Fruit fly (Drosophila melanogaster) whole organism, embryonic: ENCODE measurements around the gene Syx18.
A peak's percentile ranks its signal among the peaks of the same experiment; 100 is the strongest.

Source experiments
- ATbp ChIP-seq: fragments of 200-800 bp; sonication (Bioruptor generic); optimal IDR thresholded peaks from 2 replicates; lab custom pipeline; 2017; ENCODE audit warnings: missing biosample characterization, mild to moderate bottlenecking, missing genetic modification characterization, missing genetic modification reagents
- Ada2b ChIP-seq: fragments of 200-800 bp; sonication (Bioruptor generic); IDR thresholded peaks from 2 replicates; pipeline ENCODE4 v1.3.6; 2022; ENCODE audit warnings: missing biosample characterization, missing genetic modification characterization
- CG10431 ChIP-seq: fragments of 200-800 bp; sonication (Bioruptor generic); optimal IDR thresholded peaks from 3 replicates; lab custom pipeline; 2018; ENCODE audit warnings: missing biosample characterization, mild to moderate bottlenecking, missing genetic modification characterization
- CG11398 ChIP-seq: fragments of 200-800 bp; sonication (Bioruptor generic); optimal IDR thresholded peaks from 2 replicates; lab custom pipeline; 2016; ENCODE audit warnings: missing biosample characterization, missing genetic modification characterization
- CG12659 ChIP-seq: fragments of 200-800 bp; sonication (Bioruptor generic); optimal IDR thresholded peaks from 3 replicates; lab custom pipeline; 2017; ENCODE audit warnings: mild to moderate bottlenecking, missing biosample characterization, missing genetic modification reagents, missing genetic modification characterization
- CG12744 ChIP-seq: fragments of 200-800 bp; sonication (Bioruptor generic); optimal IDR thresholded peaks from 2 replicates; lab custom pipeline; 2016; ENCODE audit warnings: missing biosample characterization, missing genetic modification characterization
- CG12769 ChIP-seq: fragments of 200-800 bp; sonication (Bioruptor generic); optimal IDR thresholded peaks from 2 replicates; lab custom pipeline; 2019; ENCODE audit warnings: missing biosample characterization, mild to moderate bottlenecking, missing genetic modification characterization, moderate library complexity
- CG13894 ChIP-seq: fragments of 200-800 bp; sonication (Bioruptor generic); optimal IDR thresholded peaks from 3 replicates; lab custom pipeline; 2018; ENCODE audit warnings: missing biosample characterization, mild to moderate bottlenecking, missing genetic modification characterization, moderate library complexity
- CG14014 ChIP-seq: fragments of 200-800 bp; sonication (Bioruptor generic); IDR thresholded peaks from 2 replicates; pipeline ENCODE4 v1.3.6; 2022; ENCODE audit warnings: missing biosample characterization, missing genetic modification characterization
- CG15514 ChIP-seq: fragments of 200-800 bp; sonication (Bioruptor generic); optimal IDR thresholded peaks from 3 replicates; lab custom pipeline; 2017; ENCODE audit warnings: missing biosample characterization, missing genetic modification characterization, mild to moderate bottlenecking, moderate library complexity, missing genetic modification reagents
- CG15601 ChIP-seq: fragments of 200-800 bp; sonication (Bioruptor generic); optimal IDR thresholded peaks from 3 replicates; lab custom pipeline; 2019; ENCODE audit warnings: missing biosample characterization, mild to moderate bottlenecking, missing genetic modification characterization, moderate library complexity
- CG15696 ChIP-seq: fragments of 200-800 bp; sonication (Bioruptor generic); optimal IDR thresholded peaks from 2 replicates; lab custom pipeline; 2019; ENCODE audit warnings: missing biosample characterization, mild to moderate bottlenecking, missing genetic modification characterization, moderate library complexity
- CG17361 ChIP-seq: fragments of 200-800 bp; sonication (Bioruptor generic); IDR thresholded peaks from 3 replicates; pipeline ENCODE4 v1.3.6; 2022; ENCODE audit warnings: missing biosample characterization, missing genetic modification characterization
- CG30403 ChIP-seq: fragments of 200-800 bp; sonication (Bioruptor generic); optimal IDR thresholded peaks from 3 replicates; lab custom pipeline; 2016; ENCODE audit warnings: missing biosample characterization, missing genetic modification characterization
- CG3407 ChIP-seq: fragments of 200-800 bp; sonication (Bioruptor generic); optimal IDR thresholded peaks from 2 replicates; lab custom pipeline; 2018; ENCODE audit warnings: missing biosample characterization, mild to moderate bottlenecking, missing genetic modification characterization
- CG4328 ChIP-seq: fragments of 200-800 bp; sonication (Bioruptor generic); optimal IDR thresholded peaks from 3 replicates; lab custom pipeline; 2017; ENCODE audit warnings: missing biosample characterization, missing genetic modification reagents, missing genetic modification characterization
- CG4730 ChIP-seq: fragments of 200-800 bp; sonication (Bioruptor generic); IDR thresholded peaks from 2 replicates; pipeline ENCODE4 v1.3.6; 2022; ENCODE audit warnings: missing biosample characterization, missing genetic modification characterization
- CG4820 ChIP-seq: fragments of 200-800 bp; sonication (Bioruptor generic); optimal IDR thresholded peaks from 3 replicates; lab custom pipeline; 2016; ENCODE audit warnings: missing biosample characterization, missing genetic modification characterization
- CG5245 ChIP-seq: fragments of 200-800 bp; sonication (Bioruptor generic); optimal IDR thresholded peaks from 3 replicates; lab custom pipeline; 2016; ENCODE audit warnings: missing biosample characterization, missing genetic modification characterization
- CHES-1-like ChIP-seq: fragments of 200-800 bp; sonication (Bioruptor generic); optimal IDR thresholded peaks from 2 replicates; lab custom pipeline; 2016; ENCODE audit warnings: missing biosample characterization, missing genetic modification characterization
- Dip3 ChIP-seq: fragments of 200-800 bp; sonication (Bioruptor generic); optimal IDR thresholded peaks from 3 replicates; lab custom pipeline; 2016; ENCODE audit warnings: missing biosample characterization, missing genetic modification characterization
- Dp ChIP-seq: fragments of 200-800 bp; sonication (Bioruptor generic); optimal IDR thresholded peaks from 2 replicates; lab custom pipeline; 2018; ENCODE audit warnings: missing biosample characterization, mild to moderate bottlenecking, missing genetic modification characterization, moderate library complexity
- Eip74EF ChIP-seq, 2 experiments: fragments of 200-800 bp in 1 of 2; fragments of >200 bp in 1 of 2; sonication (Bioruptor generic) in 1 of 2; optimal IDR thresholded peaks; 2 replicates each; lab custom pipeline; 2017 to 2019; ENCODE audit warnings: missing biosample characterization in 2 of 2, missing genetic modification characterization in 2 of 2, mild to moderate bottlenecking in 1 of 2, moderate library complexity in 1 of 2
- Ets97D ChIP-seq: fragments of 200-800 bp; sonication (Bioruptor generic); optimal IDR thresholded peaks from 3 replicates; lab custom pipeline; 2016; ENCODE audit warnings: missing biosample characterization, missing genetic modification characterization
- HmgD ChIP-seq: fragments of 200-800 bp; sonication (Bioruptor generic); optimal IDR thresholded peaks from 3 replicates; lab custom pipeline; 2016; ENCODE audit warnings: missing biosample characterization, missing genetic modification characterization
- HmgZ ChIP-seq: fragments of 200-800 bp; sonication (Bioruptor generic); optimal IDR thresholded peaks from 2 replicates; lab custom pipeline; 2018; ENCODE audit warnings: missing biosample characterization, mild to moderate bottlenecking, missing genetic modification characterization
- Lpt ChIP-seq: fragments of >200 bp; optimal IDR thresholded peaks from 2 replicates; lab custom pipeline; 2018; ENCODE audit warnings: missing biosample characterization, missing genetic modification characterization
- Max ChIP-seq: fragments of 200-800 bp; sonication (Bioruptor generic); optimal IDR thresholded peaks from 2 replicates; lab custom pipeline; 2016; ENCODE audit warnings: missing biosample characterization, mild to moderate bottlenecking, missing genetic modification characterization
- NC2β ChIP-seq: fragments of 200-800 bp; sonication (Bioruptor generic); optimal IDR thresholded peaks from 2 replicates; lab custom pipeline; 2016; ENCODE audit warnings: missing biosample characterization, missing genetic modification characterization
- YL-1 ChIP-seq: fragments of 200-800 bp; sonication (Bioruptor generic); optimal IDR thresholded peaks from 3 replicates; lab custom pipeline; 2017; ENCODE audit warnings: missing biosample characterization, mild to moderate bottlenecking, missing genetic modification characterization
- esg ChIP-seq: fragments of 200-800 bp; sonication (Bioruptor generic); conservative IDR thresholded peaks from 2 replicates; pipeline ENCODE4 v1.3.6; 2022; ENCODE audit warnings: missing biosample characterization, missing genetic modification characterization
- gem ChIP-seq: fragments of 200-800 bp; sonication (Bioruptor generic); optimal IDR thresholded peaks from 2 replicates; lab custom pipeline; 2019; ENCODE audit warnings: missing biosample characterization, mild to moderate bottlenecking, missing genetic modification characterization, moderate library complexity
- gro ChIP-seq: fragments of 200-800 bp; sonication (Bioruptor generic); optimal IDR thresholded peaks from 2 replicates; lab custom pipeline; 2016; ENCODE audit warnings: missing biosample characterization, missing genetic modification characterization
- nau ChIP-seq: fragments of 200-800 bp; sonication (Bioruptor generic); optimal IDR thresholded peaks from 3 replicates; lab custom pipeline; 2017; ENCODE audit warnings: missing biosample characterization, mild to moderate bottlenecking, missing genetic modification characterization, missing genetic modification reagents
- nerfin-1 ChIP-seq: fragments of 200-800 bp; sonication (Bioruptor generic); optimal IDR thresholded peaks from 3 replicates; lab custom pipeline; 2019; ENCODE audit warnings: missing biosample characterization, mild to moderate bottlenecking, missing genetic modification characterization, moderate library complexity
- pho ChIP-seq: fragments of 200-800 bp; sonication (Bioruptor generic); optimal IDR thresholded peaks from 2 replicates; lab custom pipeline; 2016; ENCODE audit warnings: missing biosample characterization, missing genetic modification characterization
- pita ChIP-seq: fragments of 200-800 bp; sonication (Bioruptor generic); optimal IDR thresholded peaks from 2 replicates; lab custom pipeline; 2017; ENCODE audit warnings: missing biosample characterization, mild to moderate bottlenecking, missing genetic modification characterization
- pzg ChIP-seq: fragments of 200-800 bp; sonication (Bioruptor generic); optimal IDR thresholded peaks from 3 replicates; lab custom pipeline; 2018; ENCODE audit warnings: missing biosample characterization, mild to moderate bottlenecking, missing genetic modification characterization, moderate library complexity
- salm ChIP-seq: fragments of 200-800 bp; sonication (Bioruptor generic); optimal IDR thresholded peaks from 2 replicates; lab custom pipeline; 2018; ENCODE audit warnings: missing biosample characterization, mild to moderate bottlenecking, missing genetic modification characterization
- slou ChIP-seq: fragments of 200-800 bp; sonication (Bioruptor generic); optimal IDR thresholded peaks from 3 replicates; lab custom pipeline; 2016; ENCODE audit warnings: missing biosample characterization, missing genetic modification characterization
- sna ChIP-seq: fragments of 200-800 bp; sonication (Bioruptor generic); IDR thresholded peaks from 2 replicates; pipeline ENCODE4 v1.3.6; 2022; ENCODE audit warnings: missing biosample characterization, missing genetic modification characterization; ENCODE audit not compliant: partially characterized antibody
- sr ChIP-seq: fragments of 200-800 bp; sonication (Bioruptor generic); IDR thresholded peaks from 3 replicates; pipeline ENCODE4 v1.3.6; 2022; ENCODE audit warnings: missing biosample characterization, missing genetic modification characterization
- stwl ChIP-seq: fragments of 200-800 bp; sonication (Bioruptor generic); optimal IDR thresholded peaks from 3 replicates; lab custom pipeline; 2018; ENCODE audit warnings: missing biosample characterization, mild to moderate bottlenecking, missing genetic modification characterization, moderate library complexity
- trem ChIP-seq: fragments of 200-800 bp; optimal IDR thresholded peaks from 3 replicates; lab custom pipeline; 2019; ENCODE audit warnings: missing biosample characterization, mild to moderate bottlenecking, missing genetic modification characterization, moderate library complexity
- tx ChIP-seq: fragments of 200-800 bp; sonication (Bioruptor generic); optimal IDR thresholded peaks from 2 replicates; lab custom pipeline; 2016; ENCODE audit warnings: missing biosample characterization, missing genetic modification characterization
- usp ChIP-seq: fragments of >200 bp; optimal IDR thresholded peaks from 2 replicates; lab custom pipeline; 2017; ENCODE audit warnings: missing biosample characterization, missing genetic modification characterization
- wdn ChIP-seq: fragments of 200-800 bp; sonication (Bioruptor generic); IDR thresholded peaks from 2 replicates; pipeline ENCODE4 v1.3.6; 2022; ENCODE audit warnings: missing biosample characterization, missing genetic modification characterization

Gene Syx18

DNA sequence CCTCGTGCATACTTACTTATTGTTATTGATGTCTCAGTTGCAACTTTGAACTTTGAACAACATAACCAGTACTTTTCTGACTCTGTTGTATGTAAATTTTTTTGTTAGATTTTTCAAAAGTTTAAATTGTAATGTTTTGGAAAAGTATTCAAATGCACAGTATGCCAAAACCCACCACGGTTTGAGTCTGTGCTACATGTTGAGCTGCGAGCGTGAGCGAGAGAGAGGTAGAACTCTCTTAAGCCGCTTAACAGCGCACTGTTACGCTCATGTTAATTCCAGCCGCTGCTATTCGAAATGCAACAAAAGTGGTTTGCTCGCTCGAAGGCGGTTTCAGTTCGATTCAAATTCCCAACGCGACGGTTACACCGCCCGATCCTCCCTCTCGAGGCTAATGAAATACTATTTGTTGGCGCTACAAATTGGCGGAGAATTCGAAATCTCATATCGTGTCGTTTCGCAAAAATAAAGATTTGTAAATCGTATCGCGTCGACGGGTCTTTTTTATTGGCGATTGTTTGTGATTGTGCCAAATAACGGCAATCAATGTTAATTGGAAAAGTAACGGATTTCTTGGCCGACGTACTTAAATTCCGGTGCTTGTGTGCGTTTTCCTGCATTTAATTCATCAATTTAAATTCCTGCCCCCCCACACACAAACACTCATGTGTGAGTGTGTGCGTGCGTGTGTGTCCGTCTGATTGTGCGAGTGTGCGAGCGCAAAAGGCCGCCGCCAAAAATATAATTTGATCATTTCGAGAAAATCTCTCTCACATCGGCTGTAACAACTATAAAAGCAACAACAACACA lies 36.3 kb downstream of the Syx18 start (continued):
- peak; percentile 43 for TF ChIP-seq gro (GFP tag; lab: Kevin White, UChicago)
- TF ChIP-seq CG13894 (tag; lab: Kevin White, UChicago): peak; percentile 21
- TF ChIP-seq Eip74EF (GFP tag; optimal IDR thresholded peaks at IDR 0.05; lab: Kevin White, UChicago): no peak
- TF ChIP-seq trem: peak; percentile 2
- TF ChIP-seq CG12769 (tag; lab: Kevin White, UChicago): peak; percentile 22
- TF ChIP-seq CG15696 (tag; lab: Kevin White, UChicago): no peak
- TF ChIP-seq CG10431 (GFP tag; lab: Kevin White, UChicago): peak; percentile 20
- TF ChIP-seq usp: no peak

DNA sequence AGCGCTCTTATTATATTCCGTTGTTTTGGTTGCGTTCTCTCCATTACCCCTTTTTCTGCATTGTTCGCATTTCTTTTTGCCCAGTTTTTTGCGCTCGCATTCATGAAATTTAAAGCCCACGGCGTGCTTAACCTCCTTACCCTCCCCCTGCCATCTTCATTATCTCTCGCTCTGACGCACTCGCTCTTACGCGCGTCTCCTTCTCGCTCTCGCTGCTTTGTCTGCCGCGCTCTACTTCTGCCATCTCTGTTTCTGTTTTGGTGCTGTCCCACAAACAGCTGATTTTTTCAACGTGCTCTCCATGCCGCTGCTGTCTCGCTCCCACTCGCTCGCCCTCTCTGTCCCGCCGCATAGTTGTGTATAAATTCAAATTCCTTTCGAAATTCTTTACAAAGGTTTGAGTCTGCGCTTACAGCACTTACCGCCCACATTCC lies 38.9 kb downstream of the Syx18 start:
- TF ChIP-seq tx (GFP tag; lab: Kevin White, UChicago): no peak
- no peak for TF ChIP-seq CG3407 (GFP tag; lab: Kevin White, UChicago)
- TF ChIP-seq nau (GFP tag; lab: Kevin White, UChicago): peak; percentile 6
- TF ChIP-seq CG4730: no peak
- no peak for TF ChIP-seq salm (tag; lab: Kevin White, UChicago)
- TF ChIP-seq pzg (GFP tag; lab: Kevin White, UChicago): peak; percentile 65
- peak; percentile 66 for TF ChIP-seq CG13894 (tag; lab: Kevin White, UChicago)
- TF ChIP-seq sna (GFP tag; lab: Robert Waterston, UW): no peak
- TF ChIP-seq CG12659: peak; percentile 6
- TF ChIP-seq Eip74EF (GFP tag; optimal IDR thresholded peaks at IDR 0.05; lab: Kevin White, UChicago): peak in 1 of 2 experiments; percentile 8
- peak; percentile 82 for TF ChIP-seq HmgZ (tag; lab: Kevin White, UChicago)
- TF ChIP-seq CG30403: no peak
- peak; percentile 37 for TF ChIP-seq pho
- TF ChIP-seq HmgD (GFP tag; lab: Kevin White, UChicago): peak; percentile 80
- no peak for TF ChIP-seq esg (GFP tag; lab: Robert Waterston, UW)
- TF ChIP-seq CG5245 (GFP tag; lab: Kevin White, UChicago): no peak
- TF ChIP-seq Ada2b: no peak
- TF ChIP-seq NC2β (GFP tag; lab: Kevin White, UChicago): peak; percentile 12
- TF ChIP-seq CG12744 (GFP tag; lab: Kevin White, UChicago): peak; percentile 57
- peak; percentile 57 for TF ChIP-seq CHES-1-like (GFP tag; lab: Kevin White, UChicago)
- no peak for TF ChIP-seq CG4328 (GFP tag; lab: Kevin White, UChicago)
- TF ChIP-seq Ets97D (GFP tag; lab: Kevin White, UChicago): peak; percentile 55
- TF ChIP-seq CG14014 (GFP tag; lab: Robert Waterston, UW): no peak
- peak; percentile 83 for TF ChIP-seq nerfin-1 (tag; lab: Kevin White, UChicago)
- TF ChIP-seq CG4820 (GFP tag; lab: Kevin White, UChicago): no peak
- TF ChIP-seq YL-1 (GFP tag; lab: Kevin White, UChicago): peak; percentile 60
- no peak for TF ChIP-seq Lpt (GFP tag; lab: Kevin White, UChicago)
- peak; percentile 68 for TF ChIP-seq Max (GFP tag; lab: Kevin White, UChicago)
- peak; percentile 64 for TF ChIP-seq pita (GFP tag; lab: Kevin White, UChicago)
- no peak for TF ChIP-seq CG11398 (GFP tag; lab: Kevin White, UChicago)
- peak; percentile 58 for TF ChIP-seq CG15514
- TF ChIP-seq gem: no peak
- peak; percentile 81 for TF ChIP-seq Dp
- no peak for TF ChIP-seq slou (GFP tag; lab: Kevin White, UChicago)
- TF ChIP-seq ATbp (GFP tag; lab: Kevin White, UChicago): no peak
- TF ChIP-seq CG17361 (GFP tag; lab: Robert Waterston, UW): no peak
- no peak for TF ChIP-seq sr
- no peak for TF ChIP-seq Dip3 (GFP tag; lab: Kevin White, UChicago)
- TF ChIP-seq stwl: peak; percentile 58
- TF ChIP-seq wdn: no peak
- no peak for TF ChIP-seq CG15601 (tag; lab: Kevin White, UChicago)
